Fruit fly (Drosophila melanogaster): ENCODE measurements around the gene sob.

DNA sequence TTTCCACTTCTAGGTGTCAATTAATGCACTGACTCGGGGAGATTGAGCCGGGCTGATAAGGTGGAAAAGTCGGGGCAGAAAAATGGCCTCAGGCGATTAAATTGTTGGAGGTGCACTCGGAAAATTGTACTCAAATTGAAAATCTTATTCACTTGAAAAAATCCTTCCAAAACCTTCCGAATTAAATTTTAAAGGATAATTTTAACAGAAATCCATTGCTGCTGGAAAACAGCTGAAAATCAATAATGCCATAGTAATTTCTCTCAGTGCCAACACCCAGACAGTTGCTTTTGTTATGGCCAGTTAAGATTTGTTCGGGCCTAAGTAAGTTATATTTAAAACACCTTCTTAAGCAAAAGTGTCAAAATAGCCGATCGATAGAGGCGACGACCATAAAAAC lies 20.3 kb upstream of the sob start:
- TF ChIP-seq pan (optimal IDR thresholded peaks at IDR 0.05) (no peak), psq (GFP tag; optimal IDR thresholded peaks at IDR 0.05) (no peak), Hr83 (GFP tag; optimal IDR thresholded peaks at IDR 0.05; ENCODE audit: poor library complexity, severe bottlenecking) (no peak), N (GFP tag; optimal IDR thresholded peaks at IDR 0.05) (no peak), sage (GFP tag; optimal IDR thresholded peaks at IDR 0.05) (no peak), CG32264 (GFP tag; optimal IDR thresholded peaks at IDR 0.05) (no peak), dmrt93B (GFP tag; optimal IDR thresholded peaks at IDR 0.05) (no peak), usp (GFP tag; optimal IDR thresholded peaks at IDR 0.05) (no peak), GATAd (GFP tag; optimal IDR thresholded peaks at IDR 0.05) (no peak), Myc (optimal IDR thresholded peaks at IDR 0.05) (no peak)

Measured in whole organism, wandering third instar larva.